Fruit fly (Drosophila melanogaster) whole organism: ENCODE measurements around the gene CG43084.

Source experiments
- CG8478 ChIP-seq: fragments of >200 bp; optimal IDR thresholded peaks from 2 replicates; lab custom pipeline; 2018; ENCODE audit warnings: inconsistent platforms
- Dll ChIP-seq: fragments of >200 bp; optimal IDR thresholded peaks from 2 replicates; lab custom pipeline; 2017
- EcR ChIP-seq, 2 experiments: fragments of >200 bp; optimal IDR thresholded peaks; 2 replicates each; lab custom pipeline; 2017; ENCODE audit warnings: missing biosample characterization in 2 of 2, missing genetic modification characterization in 2 of 2, missing genetic modification reagents in 2 of 2
- pan ChIP-seq: fragments of >200 bp; optimal IDR thresholded peaks from 2 replicates; lab custom pipeline; 2017
- usp ChIP-seq: fragments of >200 bp; optimal IDR thresholded peaks from 2 replicates; lab custom pipeline; 2017; ENCODE audit warnings: missing biosample characterization, missing genetic modification characterization, mixed read lengths

DNA sequence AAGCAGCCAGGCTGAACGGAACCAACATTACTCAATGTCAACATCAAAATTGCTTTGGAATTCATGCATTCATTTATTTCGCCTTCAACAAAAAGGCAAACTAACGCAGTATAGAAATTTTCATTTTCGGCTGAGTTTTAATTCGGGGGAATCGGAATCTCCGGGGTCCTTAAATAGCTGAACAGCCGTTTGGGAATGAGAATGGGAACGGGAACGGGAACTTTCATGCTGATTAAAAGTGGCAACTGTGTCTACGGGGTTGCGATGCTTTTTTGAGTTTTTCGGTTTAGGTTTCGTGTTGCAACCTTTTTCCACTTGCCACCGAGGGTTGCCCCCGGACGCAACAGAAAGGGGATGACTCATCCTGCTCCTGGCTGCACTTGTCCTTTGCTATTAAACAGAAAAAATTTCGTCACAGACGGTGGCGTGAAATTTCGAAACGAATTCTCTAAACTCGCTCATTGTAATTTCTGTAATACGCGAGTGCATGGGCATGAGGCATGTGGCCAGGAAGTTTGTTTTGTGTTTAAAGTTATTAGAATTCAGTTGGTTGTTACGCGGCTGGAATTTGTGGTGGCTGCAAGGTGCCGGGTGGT, 13.6 kb downstream of the CG43084 start:
- TF ChIP-seq usp (GFP tag; lab: Kevin White, UChicago) (no peak), pan (lab: Kevin White, UChicago) (no peak), EcR (GFP tag; optimal IDR thresholded peaks at IDR 0.05; lab: Kevin White, UChicago) (no peak), Dll (no peak), CG8478 (no peak)
